Fruit fly (Drosophila melanogaster): ENCODE results near the gene CG1958.

CG1958 gene

DNA sequence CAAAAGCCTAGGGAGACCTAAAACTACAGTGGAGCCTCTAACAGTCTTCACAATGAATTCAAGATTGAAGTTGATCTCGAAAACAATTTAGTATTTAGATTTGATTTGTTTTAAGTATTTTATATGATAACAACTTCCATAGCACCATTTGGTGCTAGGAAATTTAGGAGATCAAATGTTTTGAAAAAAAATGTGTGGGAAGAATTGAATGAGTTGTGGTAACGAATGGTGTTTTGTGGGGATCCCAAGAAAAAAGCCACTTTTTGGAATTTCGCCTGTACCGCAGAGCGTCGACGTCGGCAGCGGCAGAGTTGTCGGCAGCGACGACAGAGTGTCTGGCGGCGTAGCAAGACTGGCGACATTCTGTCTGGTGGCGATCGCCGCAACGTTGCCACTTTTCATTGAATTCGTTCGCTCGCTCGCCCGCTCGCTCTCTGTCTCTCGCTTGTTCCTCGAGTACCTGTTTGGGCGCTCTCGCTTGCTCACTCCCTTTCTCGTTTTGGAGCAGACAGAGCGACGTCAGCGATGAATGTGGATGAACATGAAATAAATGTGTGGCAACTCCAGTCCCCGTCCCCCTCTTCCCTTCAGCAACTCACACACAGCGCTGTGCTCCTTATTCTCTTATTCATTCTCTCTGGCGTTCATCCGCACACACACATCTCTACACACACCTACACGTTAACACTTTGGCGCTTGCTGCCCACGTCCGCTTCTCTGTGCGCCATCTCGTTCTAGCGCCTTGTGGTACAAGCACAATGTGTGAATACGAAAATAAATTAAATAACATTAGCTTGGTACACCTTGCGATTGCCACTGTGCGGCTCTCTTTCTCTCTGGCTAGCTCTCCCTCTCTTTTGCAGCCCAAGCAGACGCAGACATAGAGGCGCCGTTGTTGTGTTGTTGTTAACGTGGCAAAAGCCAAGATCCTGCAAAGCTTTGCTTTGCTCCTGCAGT, 33.0 kb downstream of the CG1958 start (continued):
- TF ChIP-seq Dref (GFP tag; IDR thresholded peaks at IDR 0.05) (no peak), esg (GFP tag; conservative IDR thresholded peaks at IDR 0.05) (peak; percentile 63), sisA (GFP tag; IDR thresholded peaks at IDR 0.05) (peak; percentile 46; the same call in 1 of the 2 replicates), nerfin-2 (GFP tag; IDR thresholded peaks at IDR 0.05; ENCODE audit: partially characterized antibody) (no peak), wdn (GFP tag; IDR thresholded peaks at IDR 0.05) (no peak; the same call in 1 of the 2 replicates), Chrac-16 (GFP tag; optimal IDR thresholded peaks at IDR 0.05) (peak; percentile 8), CG2889 (GFP tag; IDR thresholded peaks at IDR 0.05) (no peak), Jarid2 (GFP tag; optimal IDR thresholded peaks at IDR 0.05) (peak; percentile 35), emc (GFP tag; optimal IDR thresholded peaks at IDR 0.05) (no peak), sug (tag; optimal IDR thresholded peaks at IDR 0.05) (no peak), Gug (GFP tag; IDR thresholded peaks at IDR 0.05) (no peak), CG10147 (GFP tag; optimal IDR thresholded peaks at IDR 0.05) (peak; percentile 32), croc (GFP tag; conservative IDR thresholded peaks at IDR 0.05) (0 out of 3 replicates have a peak, but pooled peaks have one; percentile 19), CG7987 (GFP tag; optimal IDR thresholded peaks at IDR 0.05) (no peak), grn (GFP tag; optimal IDR thresholded peaks at IDR 0.05) (no peak), bsh (GFP tag; optimal IDR thresholded peaks at IDR 0.05) (peak; percentile 26 to 53), CG14014 (GFP tag; IDR thresholded peaks at IDR 0.05) (peak; percentile 41; the same call in 1 of the 2 replicates), Hand (GFP tag; optimal IDR thresholded peaks at IDR 0.05) (no peak)

DNA sequence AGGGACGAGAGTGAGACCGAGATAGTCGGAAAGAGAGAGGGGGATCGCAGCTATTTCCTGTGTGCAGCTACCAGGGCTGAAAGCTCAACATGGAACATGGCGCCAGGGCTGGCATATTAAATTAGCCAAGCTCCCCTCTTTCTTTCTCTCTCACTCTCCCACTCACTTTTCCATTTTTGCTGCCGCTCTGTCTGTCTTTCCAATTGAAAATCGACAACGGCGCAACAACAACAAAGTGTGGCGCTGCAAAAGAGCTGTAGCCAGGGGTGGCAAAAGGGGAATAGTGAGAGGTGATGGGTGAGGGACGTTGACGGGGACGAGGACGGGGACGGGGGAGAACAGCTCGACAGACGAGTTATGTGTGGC, 33.6 kb downstream of the CG1958 start:
- TF ChIP-seq CG7963 (GFP tag; IDR thresholded peaks at IDR 0.05; ENCODE audit: partially characterized antibody) (no peak), Vsx1 (GFP tag; optimal IDR thresholded peaks at IDR 0.05) (peak; percentile 91), CG7928 (GFP tag; optimal IDR thresholded peaks at IDR 0.05) (peak; percentile 91), psq (GFP tag; optimal IDR thresholded peaks at IDR 0.05) (no peak), CG10654 (GFP tag; optimal IDR thresholded peaks at IDR 0.05) (no peak), tup (GFP tag; optimal IDR thresholded peaks at IDR 0.05) (no peak), kni (GFP tag; optimal IDR thresholded peaks at IDR 0.05) (no peak), NFAT (GFP tag; IDR thresholded peaks at IDR 0.05) (peak; percentile 24; the same call in 1 of the 2 replicates), sima (GFP tag; optimal IDR thresholded peaks at IDR 0.05) (no peak), amos (GFP tag; IDR thresholded peaks at IDR 0.05; ENCODE audit: partially characterized antibody) (no peak), CG33557 (GFP tag; optimal IDR thresholded peaks at IDR 0.05) (no peak), bowl (GFP tag; IDR thresholded peaks at IDR 0.05) (no peak), CG6813 (GFP tag; optimal IDR thresholded peaks at IDR 0.05) (no peak), CG10543 (GFP tag; optimal IDR thresholded peaks at IDR 0.05) (no peak), CG6254 (GFP tag; optimal IDR thresholded peaks at IDR 0.05) (no peak), CG3995 (GFP tag; optimal IDR thresholded peaks at IDR 0.05) (no peak), Lpt (GFP tag; optimal IDR thresholded peaks at IDR 0.05) (no peak), crc (GFP tag; optimal IDR thresholded peaks at IDR 0.05) (no peak), CG18011 (GFP tag; optimal IDR thresholded peaks at IDR 0.05) (no peak), wdn (GFP tag; IDR thresholded peaks at IDR 0.05) (no peak), zfh2 (GFP tag; optimal IDR thresholded peaks at IDR 0.05) (peak; percentile 4), Stat92E (GFP tag; optimal IDR thresholded peaks at IDR 0.05) (no peak), B-H1 (GFP tag; IDR thresholded peaks at IDR 0.05) (no peak), CG1233 (GFP tag; optimal IDR thresholded peaks at IDR 0.05) (no peak), Doc2 (GFP tag; IDR thresholded peaks at IDR 0.05) (no peak), br (optimal IDR thresholded peaks at IDR 0.05) (no peak), CG7372 (GFP tag; IDR thresholded peaks at IDR 0.05) (no peak), CG3838 (GFP tag; optimal IDR thresholded peaks at IDR 0.05) (no peak), CG8478 (optimal IDR thresholded peaks at IDR 0.05) (no peak), CG2129 (GFP tag; IDR thresholded peaks at IDR 0.05; ENCODE audit: partially characterized antibody) (no peak), CG13624 (GFP tag; optimal IDR thresholded peaks at IDR 0.05) (no peak), CG42726 (GFP tag; IDR thresholded peaks at IDR 0.05; ENCODE audit: partially characterized antibody) (no peak)

All from whole organism, embryonic.